Worm (Caenorhabditis elegans) whole organism, L4/young adult: ENCODE results near the gene cest-2.1.
A peak's percentile ranks its signal among the peaks of the same experiment; 100 is the strongest.

Experiments
- W03F9.2 ChIP-seq: fragments of 150-350 bp; optimal IDR thresholded peaks from 2 replicates; lab custom pipeline; 2014; ENCODE audit warnings: missing biosample characterization, missing genetic modification characterization
- dao-5 ChIP-seq: sonication (generic microtip); optimal IDR thresholded peaks from 2 replicates; lab custom pipeline; 2016; ENCODE audit warnings: missing genotype, missing genetic modification characterization, moderate library complexity, missing compliant biosample characterization
- him-1 ChIP-seq: sonication (generic microtip); optimal IDR thresholded peaks from 2 replicates; lab custom pipeline; 2016; ENCODE audit warnings: missing genotype, missing genetic modification reagents, missing genetic modification characterization, missing compliant biosample characterization

The cest-2.1 gene

ce11 chrV:14176572-14176971 lies 5.3 kb upstream of the cest-2.1 start:
- no peak for TF ChIP-seq W03F9.2
- TF ChIP-seq him-1, result no peak
- no peak for TF ChIP-seq dao-5 (tag; lab: Kevin White, UChicago)

- TF ChIP-seq dao-5 (tag; lab: Kevin White, UChicago) (no peak), him-1 (no peak), W03F9.2 (no peak)
These were observed 3.9 kb upstream of the cest-2.1 start, which contains the start of gene cest-2.2 for ce11 chrV:14175216-14175615. Gene cest-2.2, minus strand, starts transcription at chrV:14175355.

- TF ChIP-seq W03F9.2 (no peak), dao-5 (tag; lab: Kevin White, UChicago) (no peak), him-1 (no peak)
These were observed 3.7 kb downstream of the cest-2.1 start, which contains the start of gene ocam-1 for ce11 chrV:14167629-14168028. Gene ocam-1, minus strand, starts transcription at chrV:14167729.

- no peak for TF ChIP-seq dao-5 (tag; lab: Kevin White, UChicago)
- TF ChIP-seq him-1, result no peak
- TF ChIP-seq W03F9.2, result no peak
These were observed 4.7 kb downstream of the cest-2.1 start, which contains the start of gene cest-1.1 for ce11 chrV:14166630-14167029. Gene cest-1.1, minus strand, starts transcription at chrV:14166730.

- TF ChIP-seq dao-5 (tag; lab: Kevin White, UChicago) (no peak), W03F9.2 (no peak), him-1 (no peak)
These were observed 5.5 kb downstream of the cest-2.1 start for ce11 chrV:14165745-14166144.

- TF ChIP-seq W03F9.2 (no peak), him-1 (no peak), dao-5 (tag; lab: Kevin White, UChicago) (no peak)
These were observed 8.2 kb downstream of the cest-2.1 start, which contains the start of gene srd-26 for ce11 chrV:14162959-14163548. Gene srd-26, minus strand, starts transcription at chrV:14163009.

ce11 chrV:14160698-14161097 lies 10.6 kb downstream of the cest-2.1 start, which contains the start of gene cest-1.2:
Gene cest-1.2, minus strand, starts transcription at chrV:14160862.
- TF ChIP-seq dao-5 (tag; lab: Kevin White, UChicago), result no peak
- TF ChIP-seq W03F9.2, result no peak
- TF ChIP-seq him-1, result no peak

- TF ChIP-seq dao-5 (tag; lab: Kevin White, UChicago), result no peak
- no peak for TF ChIP-seq W03F9.2
- TF ChIP-seq him-1, result no peak
These were observed 14.8 kb downstream of the cest-2.1 start, which contains the start of gene AH10.2 for ce11 chrV:14156468-14156867. Gene AH10.2, plus strand, starts transcription at chrV:14156768.

- TF ChIP-seq him-1 (no peak), dao-5 (tag; lab: Kevin White, UChicago) (no peak), W03F9.2 (no peak)
These were observed 17.7 kb downstream of the cest-2.1 start for ce11 chrV:14153615-14154014.

ce11 chrV:14150966-14151365 lies 20.3 kb downstream of the cest-2.1 start:
- no peak for TF ChIP-seq W03F9.2
- no peak for TF ChIP-seq him-1
- no peak for TF ChIP-seq dao-5 (tag; lab: Kevin White, UChicago)

- no peak for TF ChIP-seq dao-5 (tag; lab: Kevin White, UChicago)
- TF ChIP-seq W03F9.2, result no peak
- TF ChIP-seq him-1, result no peak
These were observed 22.2 kb downstream of the cest-2.1 start for ce11 chrV:14149125-14149524.

ce11 chrV:14147114-14147513 lies 24.2 kb downstream of the cest-2.1 start:
- TF ChIP-seq dao-5 (tag; lab: Kevin White, UChicago) (no peak), him-1 (no peak), W03F9.2 (no peak)

ce11 chrV:14146199-14146598 lies 25.1 kb downstream of the cest-2.1 start, which contains the start of gene acs-10:
Gene acs-10, plus strand, starts transcription at chrV:14146499.
- TF ChIP-seq W03F9.2, result no peak
- no peak for TF ChIP-seq him-1
- no peak for TF ChIP-seq dao-5 (tag; lab: Kevin White, UChicago)

ce11 chrV:14145267-14145666 lies 26.0 kb downstream of the cest-2.1 start, which contains the start of gene par-1:
Gene par-1, minus strand, starts transcription at chrV:14145367.
- TF ChIP-seq W03F9.2 (no peak), him-1 (no peak), dao-5 (tag; lab: Kevin White, UChicago) (no peak)

ce11 chrV:14143634-14144033 lies 27.6 kb downstream of the cest-2.1 start:
- TF ChIP-seq W03F9.2, result peak; percentile 7
- TF ChIP-seq him-1, result peak; percentile 79
- no peak for TF ChIP-seq dao-5 (tag; lab: Kevin White, UChicago)

- TF ChIP-seq W03F9.2 (no peak), him-1 (no peak), dao-5 (tag; lab: Kevin White, UChicago) (no peak)
These were observed 29.4 kb downstream of the cest-2.1 start for ce11 chrV:14141846-14142245.
